Worm (Caenorhabditis elegans): ENCODE data around the gene F39F10.3.

The F39F10.3 gene

ce11 chrX:16930663-16931097 lies 38.9 kb downstream of the F39F10.3 start (continued):
- TF ChIP-seq lin-38 (GFP tag; IDR thresholded peaks at IDR 0.05) (peak; percentile 42), tra-1 (GFP tag; IDR thresholded peaks at IDR 0.05) (0 out of 2 replicates have a peak, but pooled peaks have one; percentile 61), snpc-1.2 (GFP tag; IDR thresholded peaks at IDR 0.05) (peak; percentile 85), nhr-28 (tag; optimal IDR thresholded peaks at IDR 0.05) (peak; percentile 49), ceh-82 (tag; optimal IDR thresholded peaks at IDR 0.05) (no peak), ceh-44 (GFP tag; IDR thresholded peaks at IDR 0.05) (peak; percentile 33; the same call in 1 of the 2 replicates), lin-39 (tag; optimal IDR thresholded peaks at IDR 0.05) (no peak), zip-2 (tag; optimal IDR thresholded peaks at IDR 0.05) (peak; percentile 80), lim-7 (GFP tag; IDR thresholded peaks at IDR 0.05) (peak; percentile 95), spr-1 (tag; optimal IDR thresholded peaks at IDR 0.05) (no peak), egl-27 (tag; optimal IDR thresholded peaks at IDR 0.05) (no peak), Y105C5A.15 (GFP tag; IDR thresholded peaks at IDR 0.05) (no peak), fkh-10 (GFP tag; optimal IDR thresholded peaks at IDR 0.05) (no peak), egl-43 (GFP tag; IDR thresholded peaks at IDR 0.05) (peak; percentile 80), nhr-41 (GFP tag; IDR thresholded peaks at IDR 0.05) (peak; percentile 76), ztf-7 (tag; optimal IDR thresholded peaks at IDR 0.05) (peak; percentile 55), mxl-2 (GFP tag; conservative IDR thresholded peaks at IDR 0.05) (peak; percentile 65; the same call in 1 of the 2 replicates), daf-8 (GFP tag; IDR thresholded peaks at IDR 0.05) (no peak), hlh-30 (tag; optimal IDR thresholded peaks at IDR 0.05; ENCODE audit: insufficient read depth) (peak; percentile 39), unc-62 (GFP tag; optimal IDR thresholded peaks at IDR 0.05 in 1 of 2) (peak in 1 of 2 experiments; percentile 95), unc-62 (tag; optimal IDR thresholded peaks at IDR 0.05) (no peak), snpc-4 (tag; optimal IDR thresholded peaks at IDR 0.05) (no peak), nhr-102 (tag; optimal IDR thresholded peaks at IDR 0.05) (peak; percentile 34), R02D3.7 (tag; optimal IDR thresholded peaks at IDR 0.05) (peak; percentile 40), daf-19 (GFP tag; conservative IDR thresholded peaks at IDR 0.05) (no peak), aly-2 (tag; optimal IDR thresholded peaks at IDR 0.05) (no peak), Y5F2A.4 (GFP tag; optimal IDR thresholded peaks at IDR 0.05) (peak; percentile 44), F26F4.8 (GFP tag; conservative IDR thresholded peaks at IDR 0.05) (no peak), ctbp-1 (GFP tag; IDR thresholded peaks at IDR 0.05) (peak; percentile 56; the same call in 1 of the 2 replicates), gei-8 (GFP tag; optimal IDR thresholded peaks at IDR 0.05) (no peak), tag-97 (GFP tag; IDR thresholded peaks at IDR 0.05) (0 out of 2 replicates have a peak, but pooled peaks have one; percentile 67), unc-130 (GFP tag; optimal IDR thresholded peaks at IDR 0.05) (no peak), zag-1 (tag; optimal IDR thresholded peaks at IDR 0.05) (no peak), ces-1 (GFP tag; optimal IDR thresholded peaks at IDR 0.05) (no peak), madf-9 (GFP tag; conservative IDR thresholded peaks at IDR 0.05) (peak; percentile 77), lin-1 (GFP tag; IDR thresholded peaks at IDR 0.05) (peak; percentile 86), lin-13 (GFP tag; optimal IDR thresholded peaks at IDR 0.05) (peak; percentile 90), vab-7 (GFP tag; IDR thresholded peaks at IDR 0.05) (peak; percentile 61; the same call in 1 of the 2 replicates), zfp-2 (tag; optimal IDR thresholded peaks at IDR 0.05) (no peak), mxl-3 (GFP tag; optimal IDR thresholded peaks at IDR 0.05) (peak; percentile 67), F37D6.2 (tag; optimal IDR thresholded peaks at IDR 0.05) (no peak), attf-4 (tag; optimal IDR thresholded peaks at IDR 0.05) (peak; percentile 11), nhr-25 (tag; optimal IDR thresholded peaks at IDR 0.05; ENCODE audit: borderline replicate concordance, insufficient read depth) (no peak), Y75B8A.6 (GFP tag; IDR thresholded peaks at IDR 0.05) (no peak; the same call in 1 of the 2 replicates), sdz-12 (GFP tag; optimal IDR thresholded peaks at IDR 0.05) (no peak), lin-29 (GFP tag; IDR thresholded peaks at IDR 0.05) (peak; percentile 44), hlh-11 (tag; optimal IDR thresholded peaks at IDR 0.05) (peak; percentile 52), F44E2.7 (GFP tag; IDR thresholded peaks at IDR 0.05) (peak; percentile 80; the same call in 1 of the 2 replicates), nhr-237 (tag; optimal IDR thresholded peaks at IDR 0.05) (no peak), ceh-20 (GFP tag; IDR thresholded peaks at IDR 0.05) (peak; percentile 70; the same call in 1 of the 2 replicates), lsy-2 (tag; optimal IDR thresholded peaks at IDR 0.05) (peak; percentile 66 to 83)
